Worm (Caenorhabditis elegans) whole organism, L2 larva: ENCODE data around the gene rpl-42.

Experiments used
- Y55F3AM.14 ChIP-seq: fragments of 200-800 bp; sonication (Bioruptor generic); optimal IDR thresholded peaks from 2 replicates; lab custom pipeline; 2018; ENCODE audit warnings: mild to moderate bottlenecking, missing genetic modification characterization, missing compliant biosample characterization
- blmp-1 ChIP-seq: sonication (generic microtip); optimal IDR thresholded peaks from 2 replicates; lab custom pipeline; 2017; ENCODE audit warnings: missing genetic modification characterization, mild to moderate bottlenecking, missing compliant biosample characterization, antibody characterized with exemption, moderate library complexity; ENCODE audit not compliant: insufficient read depth
- elt-1 ChIP-seq: fragments of 150-350 bp; optimal IDR thresholded peaks from 2 replicates; lab custom pipeline; 2014; ENCODE audit warnings: missing biosample characterization, missing genetic modification characterization
- fos-1 ChIP-seq: fragments of 150-350 bp; optimal IDR thresholded peaks from 2 replicates; lab custom pipeline; 2014; ENCODE audit warnings: missing biosample characterization, missing genetic modification characterization
- lin-13 ChIP-seq: fragments of 150-350 bp; optimal IDR thresholded peaks from 2 replicates; lab custom pipeline; 2014; ENCODE audit warnings: missing biosample characterization, missing genetic modification reagents, missing genetic modification characterization
- lsy-2 ChIP-seq, 2 experiments: fragments of 150-350 bp in 1 of 2; sonication (generic microtip) in 1 of 2; optimal IDR thresholded peaks; 2 replicates each; lab custom pipeline; 2014 to 2017; ENCODE audit warnings: missing biosample characterization in 2 of 2, missing genetic modification characterization in 2 of 2
- nhr-10 ChIP-seq: sonication (generic microtip); optimal IDR thresholded peaks from 2 replicates; lab custom pipeline; 2017; ENCODE audit warnings: missing biosample characterization, missing genetic modification characterization
- nhr-12 ChIP-seq: fragments of 150-350 bp; optimal IDR thresholded peaks from 2 replicates; lab custom pipeline; 2014; ENCODE audit warnings: missing biosample characterization, missing genetic modification characterization
- nhr-129 ChIP-seq: fragments of 150-350 bp; optimal IDR thresholded peaks from 2 replicates; lab custom pipeline; 2014; ENCODE audit warnings: missing biosample characterization, missing genetic modification characterization
- nhr-77 ChIP-seq: fragments of 150-350 bp; optimal IDR thresholded peaks from 2 replicates; lab custom pipeline; 2014; ENCODE audit warnings: missing biosample characterization, missing genetic modification characterization
- ztf-4 ChIP-seq: fragments of 150-350 bp; optimal IDR thresholded peaks from 2 replicates; lab custom pipeline; 2014; ENCODE audit warnings: missing biosample characterization, missing genetic modification characterization

DNA sequence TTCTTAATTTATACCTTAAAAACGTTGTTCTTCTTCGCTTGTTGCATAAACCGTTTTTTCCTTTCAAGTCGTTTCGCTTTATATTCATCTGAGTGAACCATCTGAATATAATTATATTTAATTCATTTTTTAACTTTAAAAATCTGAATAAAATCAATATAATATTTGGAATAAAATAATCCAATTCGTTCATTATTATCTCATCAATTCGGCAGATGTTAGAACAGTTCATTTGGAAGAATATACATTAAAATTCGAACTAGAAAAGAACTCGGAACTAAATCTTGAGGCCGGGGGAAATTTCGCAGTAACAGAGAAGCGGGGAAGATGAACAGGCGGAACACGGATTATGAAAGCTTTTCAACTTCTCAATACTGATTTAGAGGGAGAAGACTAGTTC, 43.6 kb upstream of the rpl-42 start, which contains the start of gene F33A8.4:
- TF ChIP-seq elt-1 (tag; lab: Kevin White, UChicago), result no peak
- no peak for TF ChIP-seq lin-13 (GFP tag; lab: Kevin White, UChicago)
- no peak for TF ChIP-seq nhr-10 (tag; lab: Kevin White, UChicago)
- TF ChIP-seq lsy-2 (tag; optimal IDR thresholded peaks at IDR 0.05; lab: Kevin White, UChicago), result no peak
- no peak for TF ChIP-seq nhr-129 (tag; lab: Kevin White, UChicago)
- TF ChIP-seq nhr-12, result no peak
- TF ChIP-seq fos-1 (tag; lab: Kevin White, UChicago), result no peak
- no peak for TF ChIP-seq Y55F3AM.14 (GFP tag; lab: Kevin White, UChicago)
- no peak for TF ChIP-seq blmp-1 (tag; lab: Kevin White, UChicago)
- TF ChIP-seq ztf-4 (tag; lab: Kevin White, UChicago), result no peak
- no peak for TF ChIP-seq nhr-77
